Worm (Caenorhabditis elegans) whole organism, L2 larva: ENCODE data around the gene F55A11.11.

Source experiments
- C34F6.9 ChIP-seq: fragments of 150-350 bp; optimal IDR thresholded peaks from 2 replicates; lab custom pipeline; 2014; ENCODE audit warnings: missing biosample characterization, missing genetic modification characterization
- F13H6.1 ChIP-seq: sonication (generic microtip); optimal IDR thresholded peaks from 2 replicates; lab custom pipeline; 2016; ENCODE audit warnings: missing genetic modification characterization, missing compliant biosample characterization
- R02D3.7 ChIP-seq: fragments of 150-350 bp; optimal IDR thresholded peaks from 2 replicates; lab custom pipeline; 2014; ENCODE audit warnings: missing biosample characterization, missing genetic modification characterization
- Y55F3AM.14 ChIP-seq: fragments of 200-800 bp; sonication (Bioruptor generic); optimal IDR thresholded peaks from 2 replicates; lab custom pipeline; 2018; ENCODE audit warnings: mild to moderate bottlenecking, missing genetic modification characterization, missing compliant biosample characterization
- ZK546.5 ChIP-seq: sonication (generic microtip); optimal IDR thresholded peaks from 2 replicates; lab custom pipeline; 2017; ENCODE audit warnings: missing biosample characterization, missing genetic modification characterization
- alr-1 ChIP-seq: fragments of 150-350 bp; optimal IDR thresholded peaks from 2 replicates; lab custom pipeline; 2014; ENCODE audit warnings: missing biosample characterization, missing genetic modification characterization
- aly-2 ChIP-seq: fragments of 150-350 bp; optimal IDR thresholded peaks from 2 replicates; lab custom pipeline; 2014; ENCODE audit warnings: missing biosample characterization, missing genetic modification characterization
- ama-1 ChIP-seq: fragments of 150-350 bp; optimal IDR thresholded peaks from 2 replicates; lab custom pipeline; 2018; ENCODE audit warnings: inconsistent platforms
- blmp-1 ChIP-seq: sonication (generic microtip); optimal IDR thresholded peaks from 2 replicates; lab custom pipeline; 2017; ENCODE audit warnings: missing genetic modification characterization, mild to moderate bottlenecking, missing compliant biosample characterization, antibody characterized with exemption, moderate library complexity; ENCODE audit not compliant: insufficient read depth
- ceh-16 ChIP-seq: fragments of 150-350 bp; optimal IDR thresholded peaks from 2 replicates; lab custom pipeline; 2014; ENCODE audit warnings: missing biosample characterization, missing genetic modification characterization
- ceh-82 ChIP-seq: fragments of 150-350 bp; optimal IDR thresholded peaks from 2 replicates; lab custom pipeline; 2014; ENCODE audit warnings: missing biosample characterization, missing genetic modification characterization
- crh-2 ChIP-seq: sonication (generic microtip); optimal IDR thresholded peaks from 2 replicates; lab custom pipeline; 2017; ENCODE audit warnings: missing biosample characterization, missing genetic modification characterization
- dmd-4 ChIP-seq: sonication (generic microtip); optimal IDR thresholded peaks from 2 replicates; lab custom pipeline; 2017; ENCODE audit warnings: missing biosample characterization, missing genetic modification characterization
- egl-27 ChIP-seq: sonication (generic microtip); optimal IDR thresholded peaks from 3 replicates; lab custom pipeline; 2017; ENCODE audit warnings: missing biosample characterization, missing genetic modification reagents, missing genetic modification characterization
- elt-1 ChIP-seq: fragments of 150-350 bp; optimal IDR thresholded peaks from 2 replicates; lab custom pipeline; 2014; ENCODE audit warnings: missing biosample characterization, missing genetic modification characterization
- elt-3 ChIP-seq: sonication (generic microtip); optimal IDR thresholded peaks from 2 replicates; lab custom pipeline; 2017; ENCODE audit warnings: missing biosample characterization, missing genetic modification characterization
- fos-1 ChIP-seq: fragments of 150-350 bp; optimal IDR thresholded peaks from 2 replicates; lab custom pipeline; 2014; ENCODE audit warnings: missing biosample characterization, missing genetic modification characterization
- gmeb-1 ChIP-seq: fragments of 150-350 bp; optimal IDR thresholded peaks from 2 replicates; lab custom pipeline; 2014; ENCODE audit warnings: missing biosample characterization, missing genetic modification characterization
- lin-11 ChIP-seq: fragments of 150-350 bp; sonication (generic microtip); optimal IDR thresholded peaks from 2 replicates; lab custom pipeline; 2014; ENCODE audit warnings: missing biosample characterization, missing genetic modification characterization, inconsistent platforms, mixed read lengths
- lin-13 ChIP-seq: fragments of 150-350 bp; optimal IDR thresholded peaks from 2 replicates; lab custom pipeline; 2014; ENCODE audit warnings: missing biosample characterization, missing genetic modification reagents, missing genetic modification characterization
- lin-39 ChIP-seq: fragments of 150-350 bp; optimal IDR thresholded peaks from 2 replicates; lab custom pipeline; 2014; ENCODE audit warnings: missing biosample characterization, missing genetic modification reagents, missing genetic modification characterization
- lsy-2 ChIP-seq, 2 experiments: fragments of 150-350 bp in 1 of 2; sonication (generic microtip) in 1 of 2; optimal IDR thresholded peaks; 2 replicates each; lab custom pipeline; 2014 to 2017; ENCODE audit warnings: missing biosample characterization in 2 of 2, missing genetic modification characterization in 2 of 2
- mab-5 ChIP-seq: fragments of 150-350 bp; optimal IDR thresholded peaks from 2 replicates; lab custom pipeline; 2014; ENCODE audit warnings: missing biosample characterization, missing genetic modification characterization
- mbf-1 ChIP-seq: sonication (generic microtip); optimal IDR thresholded peaks from 2 replicates; lab custom pipeline; 2017; ENCODE audit warnings: missing biosample characterization, missing genetic modification characterization
- mdl-1 ChIP-seq, 2 experiments: fragments of 150-350 bp in 1 of 2; sonication (generic microtip) in 1 of 2; optimal IDR thresholded peaks; 2 replicates each; lab custom pipeline; 2017; ENCODE audit warnings: missing biosample characterization in 2 of 2, missing genetic modification characterization in 2 of 2
- nhr-10 ChIP-seq: sonication (generic microtip); optimal IDR thresholded peaks from 2 replicates; lab custom pipeline; 2017; ENCODE audit warnings: missing biosample characterization, missing genetic modification characterization
- nhr-11 ChIP-seq: fragments of 150-350 bp; optimal IDR thresholded peaks from 2 replicates; lab custom pipeline; 2014; ENCODE audit warnings: missing biosample characterization, missing genetic modification characterization
- nhr-12 ChIP-seq: fragments of 150-350 bp; optimal IDR thresholded peaks from 2 replicates; lab custom pipeline; 2014; ENCODE audit warnings: missing biosample characterization, missing genetic modification characterization
- nhr-129 ChIP-seq: fragments of 150-350 bp; optimal IDR thresholded peaks from 2 replicates; lab custom pipeline; 2014; ENCODE audit warnings: missing biosample characterization, missing genetic modification characterization
- nhr-21 ChIP-seq: fragments of 150-350 bp; optimal IDR thresholded peaks from 2 replicates; lab custom pipeline; 2014; ENCODE audit warnings: missing biosample characterization, missing genetic modification characterization
- nhr-23 ChIP-seq: fragments of 150-350 bp; optimal IDR thresholded peaks from 2 replicates; lab custom pipeline; 2014; ENCODE audit warnings: missing biosample characterization, missing genetic modification reagents, missing genetic modification characterization
- nhr-237 ChIP-seq: fragments of 150-350 bp; optimal IDR thresholded peaks from 2 replicates; lab custom pipeline; 2014; ENCODE audit warnings: missing biosample characterization, missing genetic modification characterization
- nhr-25 ChIP-seq: fragments of 150-350 bp; sonication (generic microtip); optimal IDR thresholded peaks from 3 replicates; lab custom pipeline; 2014; ENCODE audit warnings: missing biosample characterization, missing genetic modification characterization
- nhr-6 ChIP-seq: fragments of 150-350 bp; optimal IDR thresholded peaks from 2 replicates; lab custom pipeline; 2014; ENCODE audit warnings: missing biosample characterization, missing genetic modification characterization
- nhr-77 ChIP-seq: fragments of 150-350 bp; optimal IDR thresholded peaks from 2 replicates; lab custom pipeline; 2014; ENCODE audit warnings: missing biosample characterization, missing genetic modification characterization
- peb-1 ChIP-seq: fragments of 150-350 bp; optimal IDR thresholded peaks from 2 replicates; lab custom pipeline; 2014; ENCODE audit warnings: missing biosample characterization, missing genetic modification characterization
- sem-4 ChIP-seq: fragments of 150-350 bp; optimal IDR thresholded peaks from 2 replicates; lab custom pipeline; 2014; ENCODE audit warnings: missing biosample characterization, missing genetic modification reagents, missing genetic modification characterization
- skn-1 ChIP-seq: sonication (generic microtip); optimal IDR thresholded peaks from 2 replicates; lab custom pipeline; 2017; ENCODE audit warnings: missing biosample characterization, missing genetic modification characterization
- sma-3 ChIP-seq: sonication (generic microtip); optimal IDR thresholded peaks from 2 replicates; lab custom pipeline; 2016; ENCODE audit warnings: missing genetic modification reagents, missing genetic modification characterization, missing compliant biosample characterization
- sma-9 ChIP-seq, 2 experiments: fragments of 150-350 bp in 1 of 2; sonication (generic microtip) in 1 of 2; optimal IDR thresholded peaks; 2 replicates each; lab custom pipeline; 2014 to 2016; ENCODE audit warnings: missing genetic modification characterization in 2 of 2, mild to moderate bottlenecking in 1 of 2, missing biosample characterization in 1 of 2, missing compliant biosample characterization in 1 of 2, missing genetic modification reagents in 1 of 2, moderate library complexity in 1 of 2
- snpc-4 ChIP-seq: fragments of 150-350 bp; optimal IDR thresholded peaks from 2 replicates; lab custom pipeline; 2014; ENCODE audit warnings: missing biosample characterization, missing genetic modification characterization
- unc-39 ChIP-seq: fragments of 150-350 bp; optimal IDR thresholded peaks from 2 replicates; lab custom pipeline; 2014; ENCODE audit warnings: missing biosample characterization, missing genetic modification characterization
- unc-55 ChIP-seq: fragments of 150-350 bp; sonication (generic microtip); optimal IDR thresholded peaks from 3 replicates; lab custom pipeline; 2014; ENCODE audit warnings: missing biosample characterization, missing genetic modification reagents, missing genetic modification characterization
- unc-62 ChIP-seq: fragments of 150-350 bp; optimal IDR thresholded peaks from 2 replicates; lab custom pipeline; 2014; ENCODE audit warnings: missing biosample characterization, missing genetic modification reagents, missing genetic modification characterization
- zag-1 ChIP-seq: fragments of 150-350 bp; optimal IDR thresholded peaks from 2 replicates; lab custom pipeline; 2014; ENCODE audit warnings: missing biosample characterization, missing genetic modification characterization
- ztf-1 ChIP-seq: fragments of 200-800 bp; sonication (Bioruptor generic); conservative IDR thresholded peaks from 2 replicates; pipeline ENCODE4 v1.3.6; 2022; ENCODE audit warnings: missing genetic modification characterization, missing compliant biosample characterization
- ztf-11 ChIP-seq: sonication (generic microtip); optimal IDR thresholded peaks from 2 replicates; lab custom pipeline; 2017; ENCODE audit warnings: missing biosample characterization, missing genetic modification characterization
- ztf-4 ChIP-seq: fragments of 150-350 bp; optimal IDR thresholded peaks from 2 replicates; lab custom pipeline; 2014; ENCODE audit warnings: missing biosample characterization, missing genetic modification characterization

F55A11.11 gene

ce11 chrV:11773934-11774333 lies 9.0 kb upstream of the F55A11.11 start:
- TF ChIP-seq ceh-16 (peak; percentile 27), fos-1 (tag; lab: Kevin White, UChicago) (peak; percentile 62), nhr-25 (peak; percentile 39), lin-13 (no peak)

ce11 chrV:11776538-11776937 lies 6.4 kb upstream of the F55A11.11 start, which contains the start of gene F55A11.6:
Gene F55A11.6, plus strand, starts transcription at chrV:11776838.
- TF ChIP-seq alr-1 (tag; lab: Kevin White, UChicago) (no peak), elt-3 (tag; lab: Kevin White, UChicago) (no peak), sem-4 (tag; lab: Kevin White, UChicago) (no peak), dmd-4 (tag; lab: Kevin White, UChicago) (no peak), nhr-12 (no peak), nhr-129 (tag; lab: Kevin White, UChicago) (no peak), unc-62 (GFP tag; lab: Kevin White, UChicago) (no peak), lin-11 (tag; lab: Kevin White, UChicago) (no peak)

ce11 chrV:11777846-11778245 lies 5.1 kb upstream of the F55A11.11 start:
- TF ChIP-seq unc-39 (tag; lab: Kevin White, UChicago), result no peak
- no peak for TF ChIP-seq egl-27 (tag; lab: Kevin White, UChicago)
- no peak for TF ChIP-seq ztf-11 (tag; lab: Kevin White, UChicago)
- TF ChIP-seq blmp-1 (tag; lab: Kevin White, UChicago), result peak; percentile 15
- no peak for TF ChIP-seq ZK546.5 (tag; lab: Kevin White, UChicago)
- peak; percentile 81 for TF ChIP-seq fos-1 (tag; lab: Kevin White, UChicago)
- TF ChIP-seq mbf-1, result no peak
- no peak for TF ChIP-seq ztf-4 (tag; lab: Kevin White, UChicago)
- TF ChIP-seq nhr-10, result no peak
- TF ChIP-seq ztf-1, result no peak
- no peak for TF ChIP-seq dmd-4 (tag; lab: Kevin White, UChicago)
- no peak for TF ChIP-seq skn-1
- no peak for TF ChIP-seq C34F6.9 (tag; lab: Kevin White, UChicago)
- no peak for TF ChIP-seq elt-1 (tag; lab: Kevin White, UChicago)
- TF ChIP-seq ama-1 (lab: Kevin White, UChicago), result no peak
- no peak for TF ChIP-seq R02D3.7 (tag; lab: Kevin White, UChicago)
- TF ChIP-seq sma-3 (GFP tag; lab: Kevin White, UChicago), result peak; percentile 11
- TF ChIP-seq lin-39, result no peak
- no peak for TF ChIP-seq unc-55 (GFP tag; lab: Kevin White, UChicago)
- TF ChIP-seq nhr-11 (tag; lab: Kevin White, UChicago), result no peak
- TF ChIP-seq F13H6.1 (tag; lab: Kevin White, UChicago), result peak; percentile 27
- TF ChIP-seq snpc-4, result no peak
- TF ChIP-seq ceh-82 (tag; lab: Kevin White, UChicago), result no peak
- TF ChIP-seq nhr-77 (tag; lab: Kevin White, UChicago), result no peak
- TF ChIP-seq nhr-129 (tag; lab: Kevin White, UChicago), result peak; percentile 18
- no peak for TF ChIP-seq Y55F3AM.14 (GFP tag; lab: Kevin White, UChicago)
- TF ChIP-seq ceh-16, result no peak
- TF ChIP-seq unc-62 (GFP tag; lab: Kevin White, UChicago), result no peak
- TF ChIP-seq elt-3 (tag; lab: Kevin White, UChicago), result no peak
- no peak for TF ChIP-seq peb-1
- peak; percentile 58 for TF ChIP-seq crh-2
- no peak for TF ChIP-seq nhr-12
- TF ChIP-seq lin-11 (tag; lab: Kevin White, UChicago), result no peak
- TF ChIP-seq sem-4 (tag; lab: Kevin White, UChicago), result no peak
- TF ChIP-seq nhr-237, result no peak
- peak in 1 of 2 experiments; percentile 45 for TF ChIP-seq lsy-2 (tag; optimal IDR thresholded peaks at IDR 0.05; lab: Kevin White, UChicago)
- no peak for TF ChIP-seq lin-13
- TF ChIP-seq zag-1 (tag; lab: Kevin White, UChicago), result no peak
- TF ChIP-seq nhr-25, result peak; percentile 25
- TF ChIP-seq nhr-6 (tag; lab: Kevin White, UChicago), result no peak
- TF ChIP-seq mab-5 (tag; lab: Kevin White, UChicago), result no peak
- TF ChIP-seq sma-9 (GFP tag; optimal IDR thresholded peaks at IDR 0.05; lab: Kevin White, UChicago), result peak; percentile 74
- TF ChIP-seq sma-9 (tag; optimal IDR thresholded peaks at IDR 0.05; lab: Kevin White, UChicago), result no peak
- TF ChIP-seq gmeb-1 (tag; lab: Kevin White, UChicago), result peak; percentile 27
- no peak for TF ChIP-seq alr-1 (tag; lab: Kevin White, UChicago)
- TF ChIP-seq nhr-21 (tag; lab: Kevin White, UChicago), result peak; percentile 11
- TF ChIP-seq mdl-1 (tag; optimal IDR thresholded peaks at IDR 0.05; lab: Kevin White, UChicago), result no peak
- TF ChIP-seq nhr-23 (tag; lab: Kevin White, UChicago), result no peak
- TF ChIP-seq aly-2 (tag; lab: Kevin White, UChicago), result no peak
- TF ChIP-seq, all 48 proteins: peak for 11
